Worm (Caenorhabditis elegans): ENCODE results near the gene F58F12.12.

The F58F12.12 gene

DNA sequence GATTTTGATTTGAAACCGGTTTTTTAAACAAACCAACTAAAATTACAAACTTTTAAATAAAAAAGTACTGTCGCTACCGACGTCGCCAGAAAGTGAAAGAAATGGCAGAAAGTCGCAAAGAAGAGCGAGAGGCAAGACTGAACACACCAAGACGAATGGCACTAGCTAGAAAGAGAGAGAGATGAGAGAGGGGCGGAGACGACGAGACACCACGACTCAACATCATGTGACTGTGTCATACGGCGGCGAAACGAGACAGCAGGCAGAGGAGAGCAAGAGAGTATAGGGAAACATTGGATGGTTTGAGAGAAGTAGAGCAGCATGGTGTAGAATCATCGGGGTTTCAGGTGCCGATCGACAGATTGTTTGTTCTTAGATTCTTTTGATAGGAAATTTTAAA lies 32.6 kb upstream of the F58F12.12 start (continued):
- TF ChIP-seq mes-2 (tag; optimal IDR thresholded peaks at IDR 0.05; ENCODE audit: poor library complexity, severe bottlenecking): peak; percentile 86
- TF ChIP-seq nhr-28 (tag; optimal IDR thresholded peaks at IDR 0.05): peak; percentile 85
- TF ChIP-seq ceh-20 (GFP tag; IDR thresholded peaks at IDR 0.05): peak; percentile 83
- no peak for TF ChIP-seq fos-1 (tag; optimal IDR thresholded peaks at IDR 0.05)
- TF ChIP-seq nhr-76 (tag; optimal IDR thresholded peaks at IDR 0.05): peak; percentile 11
- TF ChIP-seq lir-3 (tag; optimal IDR thresholded peaks at IDR 0.05): no peak
- TF ChIP-seq php-3 (GFP tag; IDR thresholded peaks at IDR 0.05): 0 out of 2 replicates have a peak, but pooled peaks have one; percentile 30
- TF ChIP-seq spr-3 (GFP tag; optimal IDR thresholded peaks at IDR 0.05): no peak
- TF ChIP-seq tra-1 (GFP tag; IDR thresholded peaks at IDR 0.05): peak; percentile 73; the same call in 1 of the 2 replicates
- TF ChIP-seq unc-130 (GFP tag; optimal IDR thresholded peaks at IDR 0.05): no peak
- no peak for TF ChIP-seq lim-7 (GFP tag; IDR thresholded peaks at IDR 0.05)
- no peak for TF ChIP-seq D1046.2 (GFP tag; IDR thresholded peaks at IDR 0.05)

DNA sequence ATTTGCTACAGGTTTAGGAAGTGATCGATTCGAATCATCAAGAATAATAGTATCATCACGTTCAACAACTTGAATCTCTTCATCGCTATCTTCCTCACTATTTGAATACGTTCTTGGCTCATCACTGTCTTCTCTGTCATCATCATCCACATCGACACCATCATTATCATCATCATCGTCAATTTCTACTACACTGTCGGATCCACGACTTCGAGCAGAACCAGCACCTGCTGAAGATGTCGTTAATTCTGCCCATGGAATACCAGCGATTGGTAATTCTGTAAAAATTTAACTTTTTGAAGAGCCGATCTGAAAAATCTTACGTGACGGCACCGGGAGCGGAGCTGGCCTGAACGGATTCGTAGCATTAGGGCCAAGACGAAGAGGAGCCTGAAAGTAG lies 31.0 kb upstream of the F58F12.12 start:
- TF ChIP-seq mxl-3 (GFP tag; optimal IDR thresholded peaks at IDR 0.05): no peak
- TF ChIP-seq rbr-2 (tag; optimal IDR thresholded peaks at IDR 0.05): no peak
- TF ChIP-seq madf-9 (GFP tag; conservative IDR thresholded peaks at IDR 0.05): no peak
- no peak for TF ChIP-seq nhr-6 (tag; optimal IDR thresholded peaks at IDR 0.05)
- TF ChIP-seq dve-1 (tag; optimal IDR thresholded peaks at IDR 0.05; ENCODE audit: insufficient read depth): no peak
- TF ChIP-seq mes-2 (tag; optimal IDR thresholded peaks at IDR 0.05; ENCODE audit: poor library complexity, severe bottlenecking): no peak
- TF ChIP-seq lsy-2 (tag; optimal IDR thresholded peaks at IDR 0.05): no peak
- no peak for TF ChIP-seq skn-1 (tag; optimal IDR thresholded peaks at IDR 0.05)
- no peak for TF ChIP-seq hlh-30 (tag; optimal IDR thresholded peaks at IDR 0.05; ENCODE audit: insufficient read depth)
- TF ChIP-seq aha-1 (tag): no peak
- no peak for TF ChIP-seq zip-2 (tag; optimal IDR thresholded peaks at IDR 0.05)
- TF ChIP-seq tag-97 (GFP tag; IDR thresholded peaks at IDR 0.05): no peak
- no peak for TF ChIP-seq zfp-2 (tag; optimal IDR thresholded peaks at IDR 0.05)
- no peak for TF ChIP-seq lin-15B (tag; optimal IDR thresholded peaks at IDR 0.05)
- TF ChIP-seq ceh-62 (tag; optimal IDR thresholded peaks at IDR 0.05): no peak

DNA sequence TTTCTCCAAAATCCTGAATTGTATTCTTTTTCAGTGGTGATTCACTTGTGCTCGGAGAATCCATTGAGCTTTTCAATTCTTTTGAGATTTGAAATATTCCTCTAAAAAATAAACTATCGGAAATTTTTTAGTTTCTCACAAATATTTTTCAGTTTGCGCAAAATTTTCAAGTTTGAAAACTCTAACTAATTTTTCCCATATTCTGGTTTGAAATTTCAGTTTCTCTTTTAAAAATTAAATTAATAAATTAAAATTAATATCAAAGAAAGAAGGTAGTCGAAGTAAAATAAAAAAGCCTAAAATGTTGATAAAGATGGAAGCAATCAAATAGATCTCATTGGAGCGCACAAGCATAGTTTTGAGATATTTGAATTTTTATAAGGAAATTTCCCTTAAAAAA lies 29.1 kb upstream of the F58F12.12 start, which contains the start of gene C32D5.10:
Gene C32D5.10, minus strand, starts transcription at position 101 of the 400 bp plus-strand sequence.
- TF ChIP-seq ceh-62 (tag; optimal IDR thresholded peaks at IDR 0.05): no peak
- no peak for TF ChIP-seq lin-15B (tag; optimal IDR thresholded peaks at IDR 0.05)
- no peak for TF ChIP-seq unc-62 (GFP tag; optimal IDR thresholded peaks at IDR 0.05 in 1 of 2)
- no peak for TF ChIP-seq unc-62 (tag; optimal IDR thresholded peaks at IDR 0.05)
- no peak for TF ChIP-seq ceh-44 (GFP tag; IDR thresholded peaks at IDR 0.05)
- no peak for TF ChIP-seq F37D6.2 (tag; optimal IDR thresholded peaks at IDR 0.05)
- no peak for TF ChIP-seq mxl-3 (GFP tag; optimal IDR thresholded peaks at IDR 0.05)
- TF ChIP-seq unc-39 (tag; optimal IDR thresholded peaks at IDR 0.05): no peak
- TF ChIP-seq nhr-25 (tag; optimal IDR thresholded peaks at IDR 0.05; ENCODE audit: borderline replicate concordance, insufficient read depth): no peak

DNA sequence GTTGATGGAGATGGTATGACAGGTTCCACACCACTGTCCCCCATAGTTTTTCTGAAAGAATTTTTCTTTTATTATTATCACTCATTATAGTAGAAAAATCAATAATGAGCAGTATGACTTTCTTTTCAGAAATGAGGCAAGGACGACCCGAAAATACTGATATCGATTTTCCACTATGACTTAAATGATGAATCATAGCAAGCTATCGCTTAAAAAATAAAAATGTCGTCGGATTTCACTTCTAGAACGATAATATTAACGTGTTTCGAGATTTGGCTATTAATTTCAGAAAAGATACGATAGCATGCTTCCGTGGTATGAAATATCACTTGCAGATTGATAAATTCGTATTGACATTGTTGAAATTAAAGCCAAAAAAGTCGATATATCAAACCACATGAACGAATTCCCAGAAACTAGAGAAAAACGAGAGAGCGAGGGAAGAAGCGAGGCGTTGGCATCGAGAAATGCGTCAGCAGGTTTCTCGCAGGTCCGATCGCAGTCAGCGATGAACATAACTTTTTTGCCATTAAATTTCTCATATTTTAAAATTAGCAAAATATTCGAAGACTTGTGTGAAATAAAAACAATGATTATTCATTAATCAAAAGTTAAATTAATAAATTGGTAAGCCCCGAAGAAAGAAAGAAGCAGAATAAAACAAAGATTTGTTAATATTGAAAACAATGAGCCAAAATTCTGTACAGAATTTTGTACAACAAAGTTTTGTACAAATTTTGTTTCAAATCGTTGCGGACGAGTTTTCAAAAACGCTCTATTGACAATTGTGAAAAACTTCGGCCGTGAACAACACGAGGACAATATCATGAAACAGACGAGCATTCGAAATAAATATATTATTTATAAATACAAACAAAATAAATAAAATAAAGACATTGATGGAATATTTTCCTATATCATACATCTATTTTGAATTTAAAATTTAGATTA lies 25.3 kb upstream of the F58F12.12 start, which contains the start of gene C32D5.11:
Gene C32D5.11, minus strand, starts transcription at position 51 of the 951 bp plus-strand sequence.
- peak; percentile 61 for TF ChIP-seq dve-1 (tag; optimal IDR thresholded peaks at IDR 0.05; ENCODE audit: insufficient read depth)
- peak; percentile 67 for TF ChIP-seq dpl-1 (GFP tag; optimal IDR thresholded peaks at IDR 0.05)
- TF ChIP-seq unc-130 (GFP tag; optimal IDR thresholded peaks at IDR 0.05): peak; percentile 40
- peak in 1 of 2 experiments; percentile 43 for TF ChIP-seq hif-1 (tag; optimal IDR thresholded peaks at IDR 0.05)
- no peak for TF ChIP-seq zfp-3 (GFP tag; conservative IDR thresholded peaks at IDR 0.05)
- TF ChIP-seq ceh-28 (tag; optimal IDR thresholded peaks at IDR 0.05): peak; percentile 34
- peak; percentile 55 for TF ChIP-seq T26A8.4 (GFP tag; IDR thresholded peaks at IDR 0.05)
- TF ChIP-seq php-3 (GFP tag; IDR thresholded peaks at IDR 0.05): no peak
- TF ChIP-seq nhr-77 (tag; optimal IDR thresholded peaks at IDR 0.05): peak; percentile 30
- TF ChIP-seq mes-2 (tag; optimal IDR thresholded peaks at IDR 0.05; ENCODE audit: poor library complexity, severe bottlenecking): peak; percentile 88
- peak; percentile 55 for TF ChIP-seq dmd-6 (GFP tag; IDR thresholded peaks at IDR 0.05)
- TF ChIP-seq set-16 (GFP tag; IDR thresholded peaks at IDR 0.05): no peak
- peak; percentile 77 for TF ChIP-seq mep-1 (tag; optimal IDR thresholded peaks at IDR 0.05)
- TF ChIP-seq T20F7.1 (GFP tag; optimal IDR thresholded peaks at IDR 0.05): peak; percentile 44
- peak; percentile 96 for TF ChIP-seq aha-1 (tag)
- TF ChIP-seq attf-4 (tag; optimal IDR thresholded peaks at IDR 0.05): no peak
- TF ChIP-seq mdl-1 (tag; optimal IDR thresholded peaks at IDR 0.05): peak in 1 of 2 experiments; percentile 46
